Fruit fly (Drosophila melanogaster): ENCODE measurements around the gene Doc3.

Gene Doc3

DNA sequence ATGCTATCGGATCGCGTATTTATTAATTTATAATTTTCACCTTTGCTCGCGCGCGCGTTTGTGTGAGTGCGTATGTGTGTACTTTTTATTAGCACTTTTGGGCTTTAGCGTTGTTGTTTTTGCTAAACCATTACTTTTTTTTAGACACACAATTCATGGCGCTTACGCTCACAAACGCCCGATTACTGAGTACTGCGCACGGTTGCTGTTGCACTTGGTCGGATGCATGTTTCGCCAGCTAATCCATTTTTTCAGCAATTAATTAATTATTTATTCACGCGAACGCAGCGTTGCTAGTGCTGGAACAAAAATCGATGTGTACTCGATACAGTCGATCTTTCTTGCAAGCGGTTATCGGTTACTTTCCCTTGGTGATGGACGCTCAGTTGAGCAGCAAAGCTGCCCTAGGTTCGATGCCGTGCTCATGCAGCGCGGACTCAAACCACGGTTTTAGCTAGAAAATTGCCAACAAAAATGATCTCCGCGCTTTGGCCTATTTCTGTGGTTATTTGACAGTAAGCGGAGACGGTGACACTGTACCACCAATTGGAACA is 7.2 kb upstream of the Doc3 start, which contains the start of the genes smg and CG5087:
Gene smg, minus strand, starts transcription at position 304 of the 554 bp plus-strand sequence.
Gene CG5087, plus strand, starts transcription at position 499 of the 554 bp plus-strand sequence.
- TF ChIP-seq Hr83 (GFP tag; optimal IDR thresholded peaks at IDR 0.05; ENCODE audit: poor library complexity, severe bottlenecking), result peak; percentile 37
- peak; percentile 74 for TF ChIP-seq Myc (optimal IDR thresholded peaks at IDR 0.05)
- peak; percentile 31 for TF ChIP-seq rgr (GFP tag; optimal IDR thresholded peaks at IDR 0.05)
- TF ChIP-seq Hr78 (GFP tag; optimal IDR thresholded peaks at IDR 0.05), result no peak
- peak in 1 of 2 experiments; percentile 19 for TF ChIP-seq foxo (GFP tag; optimal IDR thresholded peaks at IDR 0.05)
- TF ChIP-seq h (GFP tag; optimal IDR thresholded peaks at IDR 0.05), result peak; percentile 5
- TF ChIP-seq dl (GFP tag; optimal IDR thresholded peaks at IDR 0.05; ENCODE audit: insufficient read depth in 1 of 2, partially characterized antibody in 2 of 2), result peak in 1 of 2 experiments; percentile 9
- peak; percentile 3 for TF ChIP-seq HLH106 (tag; optimal IDR thresholded peaks at IDR 0.05)
- TF ChIP-seq woc (GFP tag; optimal IDR thresholded peaks at IDR 0.05), result no peak
- no peak for TF ChIP-seq dmrt93B (GFP tag; optimal IDR thresholded peaks at IDR 0.05)
- no peak for TF ChIP-seq Dif (GFP tag; optimal IDR thresholded peaks at IDR 0.05; ENCODE audit: partially characterized antibody)
- TF ChIP-seq Rel (GFP tag; optimal IDR thresholded peaks at IDR 0.05), result no peak
- TF ChIP-seq Rel (tag; optimal IDR thresholded peaks at IDR 0.05), result peak; percentile 66

DNA sequence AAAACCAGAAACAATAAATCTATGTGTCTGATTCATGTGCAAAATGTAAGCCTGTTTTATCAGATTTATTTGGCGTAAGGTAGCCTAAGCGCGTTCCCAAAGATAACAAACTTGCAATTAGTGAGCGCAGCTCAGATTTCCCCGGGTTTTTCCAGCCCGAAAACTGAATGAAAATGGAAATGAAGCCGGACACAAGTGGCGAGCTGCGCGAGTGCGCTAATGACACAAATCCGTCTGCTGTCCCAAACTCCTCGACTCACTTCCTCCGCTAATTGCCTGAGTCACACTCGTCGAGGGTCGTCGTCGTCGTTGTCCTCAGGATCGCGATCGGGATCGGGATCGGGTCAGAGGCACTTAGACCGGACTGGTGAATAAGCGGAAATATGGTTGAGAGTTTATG is 2.5 kb upstream of the Doc3 start:
- TF ChIP-seq psq (GFP tag; optimal IDR thresholded peaks at IDR 0.05), result no peak
- no peak for TF ChIP-seq Rel (GFP tag; optimal IDR thresholded peaks at IDR 0.05)
- no peak for TF ChIP-seq Rel (tag; optimal IDR thresholded peaks at IDR 0.05)
- no peak for TF ChIP-seq Hr78 (GFP tag; optimal IDR thresholded peaks at IDR 0.05)
- no peak for TF ChIP-seq fru (GFP tag; optimal IDR thresholded peaks at IDR 0.05)
- no peak for TF ChIP-seq usp (GFP tag; optimal IDR thresholded peaks at IDR 0.05)
- no peak for TF ChIP-seq CG9705 (GFP tag; optimal IDR thresholded peaks at IDR 0.05)
- no peak for TF ChIP-seq ey (GFP tag; optimal IDR thresholded peaks at IDR 0.05)
- TF ChIP-seq tai (GFP tag; optimal IDR thresholded peaks at IDR 0.05), result no peak
- no peak for TF ChIP-seq Hr83 (GFP tag; optimal IDR thresholded peaks at IDR 0.05; ENCODE audit: poor library complexity, severe bottlenecking)
- TF ChIP-seq Sp1 (GFP tag; optimal IDR thresholded peaks at IDR 0.05), result no peak
- TF ChIP-seq pan (optimal IDR thresholded peaks at IDR 0.05), result no peak
- no peak for TF ChIP-seq Vsx2 (GFP tag; optimal IDR thresholded peaks at IDR 0.05; ENCODE audit: partially characterized antibody)
- no peak for TF ChIP-seq foxo (GFP tag; optimal IDR thresholded peaks at IDR 0.05)
- TF ChIP-seq GATAd (GFP tag; optimal IDR thresholded peaks at IDR 0.05), result no peak

DNA sequence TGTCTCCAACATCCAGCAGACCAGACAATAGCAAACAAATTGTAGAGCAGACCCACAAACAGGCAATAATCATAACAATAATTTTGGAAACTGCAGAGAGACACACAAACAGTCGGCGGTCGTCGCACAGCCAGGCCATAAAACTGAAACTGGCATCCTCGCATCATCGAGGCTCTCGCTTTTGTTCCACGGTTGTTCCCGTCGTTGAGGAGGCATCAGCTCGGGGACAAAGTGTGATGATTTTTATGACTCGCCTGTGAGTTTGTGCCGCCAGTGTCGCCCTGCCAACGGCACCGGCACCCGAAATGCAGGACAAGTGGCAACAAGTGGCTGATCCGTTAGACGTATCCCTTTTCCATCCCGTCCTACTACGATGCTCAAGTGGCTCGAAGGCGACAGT is 1.6 kb upstream of the Doc3 start:
- TF ChIP-seq Hr83 (GFP tag; optimal IDR thresholded peaks at IDR 0.05; ENCODE audit: poor library complexity, severe bottlenecking) (no peak), Mio (GFP tag; optimal IDR thresholded peaks at IDR 0.05) (no peak), Myc (optimal IDR thresholded peaks at IDR 0.05) (no peak), CG9705 (GFP tag; optimal IDR thresholded peaks at IDR 0.05) (no peak), GATAd (GFP tag; optimal IDR thresholded peaks at IDR 0.05) (no peak), Abd-B (GFP tag; optimal IDR thresholded peaks at IDR 0.05) (no peak), fru (GFP tag; optimal IDR thresholded peaks at IDR 0.05) (no peak), OdsH (GFP tag; optimal IDR thresholded peaks at IDR 0.05) (no peak), sage (GFP tag; optimal IDR thresholded peaks at IDR 0.05) (no peak), Vsx2 (GFP tag; optimal IDR thresholded peaks at IDR 0.05; ENCODE audit: partially characterized antibody) (no peak), sv (GFP tag; optimal IDR thresholded peaks at IDR 0.05) (no peak), rgr (GFP tag; optimal IDR thresholded peaks at IDR 0.05) (no peak), pan (optimal IDR thresholded peaks at IDR 0.05) (no peak), HLH106 (tag; optimal IDR thresholded peaks at IDR 0.05) (no peak), tai (GFP tag; optimal IDR thresholded peaks at IDR 0.05) (no peak), br (GFP tag; optimal IDR thresholded peaks at IDR 0.05) (no peak), lola (GFP tag; optimal IDR thresholded peaks at IDR 0.05) (no peak), ey (GFP tag; optimal IDR thresholded peaks at IDR 0.05) (no peak), N (GFP tag; optimal IDR thresholded peaks at IDR 0.05) (no peak)

DNA sequence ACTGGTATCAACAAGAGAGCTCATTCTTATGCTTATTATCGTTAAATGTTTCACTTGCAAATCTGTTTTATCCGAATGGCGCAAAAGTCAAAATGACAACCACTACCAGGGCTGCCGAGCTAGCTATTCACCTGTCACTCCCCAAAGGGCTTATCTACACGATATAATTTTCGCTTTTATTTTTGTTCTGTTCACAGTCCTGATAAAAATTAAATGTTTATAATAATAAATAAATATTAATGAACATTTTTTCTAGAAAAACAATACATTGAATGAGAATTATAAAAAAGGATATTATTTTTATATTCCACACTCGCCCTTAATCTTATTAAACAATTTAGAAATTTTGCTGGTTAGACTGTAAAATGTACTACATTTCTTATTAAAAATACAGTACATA is 4.7 kb downstream of the Doc3 start, which contains the start of gene CG5194:
Gene CG5194, minus strand, starts transcription at position 101 of the 400 bp plus-strand sequence.
- TF ChIP-seq Hr83 (GFP tag; optimal IDR thresholded peaks at IDR 0.05; ENCODE audit: poor library complexity, severe bottlenecking) (no peak), sv (GFP tag; optimal IDR thresholded peaks at IDR 0.05) (no peak), dl (GFP tag; optimal IDR thresholded peaks at IDR 0.05; ENCODE audit: insufficient read depth in 1 of 2, partially characterized antibody in 2 of 2) (no peak), br (GFP tag; optimal IDR thresholded peaks at IDR 0.05) (no peak), N (GFP tag; optimal IDR thresholded peaks at IDR 0.05) (no peak), GATAd (GFP tag; optimal IDR thresholded peaks at IDR 0.05) (no peak)
